Worm (Caenorhabditis elegans) whole organism, midembryonic: ENCODE results near the gene Y51A2B.2.

Experiments
- T22C8.4 ChIP-seq: fragments of 200-800 bp; sonication (Bioruptor generic); IDR thresholded peaks from 2 replicates; pipeline ENCODE4 v1.3.6; 2022; ENCODE audit warnings: missing genetic modification characterization, missing compliant biosample characterization
- cog-1 ChIP-seq: sonication (generic microtip); optimal IDR thresholded peaks from 2 replicates; lab custom pipeline; 2016; ENCODE audit warnings: missing genetic modification characterization, missing compliant biosample characterization
- flt-1 ChIP-seq: fragments of 200-800 bp; sonication (Bioruptor generic); IDR thresholded peaks from 2 replicates; pipeline ENCODE4 v1.3.6; 2022; ENCODE audit warnings: missing genetic modification characterization, missing compliant biosample characterization
- tab-1 ChIP-seq: fragments of 200-800 bp; sonication (Bioruptor generic); IDR thresholded peaks from 2 replicates; pipeline ENCODE4 v1.3.6; 2022; ENCODE audit warnings: missing genetic modification characterization, missing compliant biosample characterization
- ztf-23 ChIP-seq: fragments of 200-800 bp; sonication (Bioruptor generic); IDR thresholded peaks from 2 replicates; pipeline ENCODE4 v1.3.6; 2022; ENCODE audit warnings: missing genetic modification reagents, missing genetic modification characterization, missing compliant biosample characterization
- ztf-29 ChIP-seq: fragments of 200-800 bp; sonication (Bioruptor generic); IDR thresholded peaks from 2 replicates; pipeline ENCODE4 v1.3.6; 2022; ENCODE audit warnings: missing genetic modification reagents, missing genetic modification characterization, missing compliant biosample characterization

DNA sequence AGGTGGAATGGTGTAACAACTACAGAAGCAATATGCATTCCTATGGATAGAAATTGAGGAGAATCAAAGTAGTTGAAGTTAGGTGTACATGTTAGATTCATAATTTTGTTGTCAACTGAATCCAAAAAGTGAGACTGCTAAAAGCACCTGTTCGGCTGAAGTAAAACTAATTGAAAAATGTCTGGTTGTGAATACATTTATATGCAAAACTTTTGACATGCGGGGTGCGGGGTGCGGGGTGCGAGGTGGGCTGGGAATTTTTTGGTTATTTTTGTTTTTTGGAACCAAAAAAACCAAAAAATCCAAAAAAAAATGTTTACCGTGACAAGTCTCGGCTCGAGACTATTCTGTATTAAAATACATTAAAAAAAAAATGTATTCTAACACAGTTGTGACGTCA lies 35.8 kb downstream of the Y51A2B.2 start, which contains the start of gene srh-207:
- TF ChIP-seq tab-1 (GFP tag; lab: Robert Waterston, UW) (no peak), flt-1 (GFP tag; lab: Robert Waterston, UW) (no peak), ztf-29 (GFP tag; lab: Robert Waterston, UW) (no peak), ztf-23 (no peak), cog-1 (tag; lab: Kevin White, UChicago) (no peak), T22C8.4 (no peak)
